Fruit fly (Drosophila melanogaster): ENCODE results near the gene COX5BL.

dm6 chr2L:6584346-6584745, 25.1 kb downstream of the COX5BL start:
- TF ChIP-seq Bteb2 (GFP tag; optimal IDR thresholded peaks at IDR 0.05), result no peak
- no peak for TF ChIP-seq jigr1 (GFP tag; IDR thresholded peaks at IDR 0.05)
- TF ChIP-seq ttk (GFP tag; IDR thresholded peaks at IDR 0.05), result no peak
- TF ChIP-seq pan (optimal IDR thresholded peaks at IDR 0.05), result no peak
- TF ChIP-seq pan (GFP tag; optimal IDR thresholded peaks at IDR 0.05 in 1 of 2, IDR thresholded peaks at IDR 0.05 in 1 of 2), result no peak
- TF ChIP-seq HLH54F (GFP tag; optimal IDR thresholded peaks at IDR 0.05), result no peak
- no peak for TF ChIP-seq Sox102F (GFP tag; optimal IDR thresholded peaks at IDR 0.05)
- no peak for TF ChIP-seq CG9876 (GFP tag; optimal IDR thresholded peaks at IDR 0.05)
- no peak for TF ChIP-seq shn (GFP tag; optimal IDR thresholded peaks at IDR 0.05)
- TF ChIP-seq CG4617 (GFP tag; optimal IDR thresholded peaks at IDR 0.05; ENCODE audit: borderline replicate concordance), result no peak
- TF ChIP-seq Doc2 (GFP tag; IDR thresholded peaks at IDR 0.05), result no peak
- no peak for TF ChIP-seq CG17328 (GFP tag; IDR thresholded peaks at IDR 0.05)
- TF ChIP-seq tll (GFP tag; optimal IDR thresholded peaks at IDR 0.05), result no peak
